Fruit fly (Drosophila melanogaster): Measurements from ENCODE around the gene mre11.

mre11 gene

dm6 chr2L:11277927-11278351, 4.0 kb upstream of the mre11 start, which contains the start of gene CG33695 (continued):
- peak; percentile 35 for TF ChIP-seq CG9817 (tag; optimal IDR thresholded peaks at IDR 0.05)
- no peak for TF ChIP-seq ham (GFP tag; IDR thresholded peaks at IDR 0.05)
- peak; percentile 78 for TF ChIP-seq CG7786 (GFP tag; optimal IDR thresholded peaks at IDR 0.05)
- TF ChIP-seq CG10147 (GFP tag; optimal IDR thresholded peaks at IDR 0.05), result no peak
- TF ChIP-seq CG1792 (GFP tag; optimal IDR thresholded peaks at IDR 0.05), result peak; percentile 70
- peak; percentile 62 for TF ChIP-seq CG10209 (GFP tag; optimal IDR thresholded peaks at IDR 0.05)
- TF ChIP-seq corto (GFP tag; optimal IDR thresholded peaks at IDR 0.05), result no peak
- no peak for TF ChIP-seq Hr78 (GFP tag; optimal IDR thresholded peaks at IDR 0.05)
- peak; percentile 76 for TF ChIP-seq maf-S (GFP tag; optimal IDR thresholded peaks at IDR 0.05)
- TF ChIP-seq dati (GFP tag; IDR thresholded peaks at IDR 0.05), result no peak
- TF ChIP-seq Aef1 (GFP tag; IDR thresholded peaks at IDR 0.05), result peak; percentile 46; the same call in 2 of the 3 replicates
- TF ChIP-seq z (GFP tag; IDR thresholded peaks at IDR 0.05), result no peak
- TF ChIP-seq CG11398 (GFP tag; optimal IDR thresholded peaks at IDR 0.05), result peak; percentile 59
- 0 out of 2 replicates have a peak, but pooled peaks have one; percentile 10 for TF ChIP-seq HLH3B (GFP tag; IDR thresholded peaks at IDR 0.05)
- peak; percentile 85 for TF ChIP-seq CG6791 (GFP tag; IDR thresholded peaks at IDR 0.05; ENCODE audit: partially characterized antibody)
- peak; percentile 67 for TF ChIP-seq CG1603 (tag; optimal IDR thresholded peaks at IDR 0.05)
- peak; percentile 59 for TF ChIP-seq unc-4 (GFP tag; IDR thresholded peaks at IDR 0.05; ENCODE audit: partially characterized antibody)
- TF ChIP-seq Hmr (GFP tag; optimal IDR thresholded peaks at IDR 0.05), result no peak
- TF ChIP-seq gcm (GFP tag; optimal IDR thresholded peaks at IDR 0.05), result no peak
- peak; percentile 81 for TF ChIP-seq CG2116 (GFP tag; optimal IDR thresholded peaks at IDR 0.05)
- TF ChIP-seq E2f2 (GFP tag; IDR thresholded peaks at IDR 0.05), result peak; percentile 89
- TF ChIP-seq pb (GFP tag; optimal IDR thresholded peaks at IDR 0.05), result peak; percentile 26
- no peak for TF ChIP-seq MTF-1 (GFP tag; optimal IDR thresholded peaks at IDR 0.05; ENCODE audit: borderline replicate concordance)
- TF ChIP-seq CG18011 (GFP tag; optimal IDR thresholded peaks at IDR 0.05), result peak; percentile 44
- peak; percentile 6 for TF ChIP-seq Hand (GFP tag; optimal IDR thresholded peaks at IDR 0.05)
- TF ChIP-seq CG30403 (GFP tag; optimal IDR thresholded peaks at IDR 0.05), result peak; percentile 79
- peak; percentile 55 for TF ChIP-seq CG8290 (GFP tag; optimal IDR thresholded peaks at IDR 0.05)
- TF ChIP-seq CG8290 (tag; optimal IDR thresholded peaks at IDR 0.05), result no peak
- TF ChIP-seq Ravus (GFP tag; IDR thresholded peaks at IDR 0.05), result no peak
- TF ChIP-seq grn (GFP tag; optimal IDR thresholded peaks at IDR 0.05), result no peak
- TF ChIP-seq pho (GFP tag; optimal IDR thresholded peaks at IDR 0.05), result peak; percentile 79
- no peak for TF ChIP-seq CG1024 (GFP tag; IDR thresholded peaks at IDR 0.05)
- TF ChIP-seq ind (GFP tag; optimal IDR thresholded peaks at IDR 0.05), result peak; percentile 72
- TF ChIP-seq en (GFP tag; optimal IDR thresholded peaks at IDR 0.05), result peak; percentile 24
- TF ChIP-seq CG14441 (GFP tag; IDR thresholded peaks at IDR 0.05), result no peak
- peak; percentile 88 for TF ChIP-seq ftz-f1 (GFP tag; optimal IDR thresholded peaks at IDR 0.05)
- peak; percentile 32 for TF ChIP-seq NC2β (GFP tag; optimal IDR thresholded peaks at IDR 0.05)
- peak; percentile 36; the same call in 2 of the 3 replicates for TF ChIP-seq CG14050 (GFP tag; IDR thresholded peaks at IDR 0.05)
- peak; percentile 22 for TF ChIP-seq CG17359 (tag; optimal IDR thresholded peaks at IDR 0.05)
- TF ChIP-seq gsb-n (tag; optimal IDR thresholded peaks at IDR 0.05), result peak; percentile 4
- no peak for TF ChIP-seq D19B (GFP tag; optimal IDR thresholded peaks at IDR 0.05)
- peak; percentile 43 for TF ChIP-seq CG18619 (GFP tag; optimal IDR thresholded peaks at IDR 0.05)
- no peak for TF ChIP-seq aop (GFP tag; IDR thresholded peaks at IDR 0.05)
- TF ChIP-seq CG14860 (GFP tag; IDR thresholded peaks at IDR 0.05; ENCODE audit: partially characterized antibody), result peak; percentile 64; the same call in 2 of the 3 replicates
- TF ChIP-seq fru (optimal IDR thresholded peaks at IDR 0.05), result no peak
- peak; percentile 31; the same call in 1 of the 2 replicates for TF ChIP-seq CG11085 (GFP tag; IDR thresholded peaks at IDR 0.05)
- TF ChIP-seq Jarid2 (GFP tag; optimal IDR thresholded peaks at IDR 0.05), result peak; percentile 22
- TF ChIP-seq MESR4 (GFP tag; optimal IDR thresholded peaks at IDR 0.05), result peak; percentile 85
- TF ChIP-seq CG32532 (GFP tag; IDR thresholded peaks at IDR 0.05), result peak; percentile 59; the same call in 1 of the 2 replicates
- TF ChIP-seq repo (GFP tag; optimal IDR thresholded peaks at IDR 0.05), result peak; percentile 70
- no peak for TF ChIP-seq gt (GFP tag; IDR thresholded peaks at IDR 0.05)

Measured in whole organism, embryonic.